Worm (Caenorhabditis elegans) whole organism, late embryonic: ENCODE measurements around the gene B0284.3.

Source experiments
- K02D7.2 ChIP-seq: sonication (generic microtip); optimal IDR thresholded peaks from 2 replicates; lab custom pipeline; 2017; ENCODE audit warnings: mild to moderate bottlenecking, missing genetic modification characterization, missing compliant biosample characterization
- ceh-14 ChIP-seq: sonication (generic microtip); optimal IDR thresholded peaks from 2 replicates; lab custom pipeline; 2016; ENCODE audit warnings: missing genotype, missing genetic modification characterization, missing compliant biosample characterization
- fkh-10 ChIP-seq: fragments of 150-350 bp; optimal IDR thresholded peaks from 2 replicates; lab custom pipeline; 2014; ENCODE audit warnings: missing biosample characterization, missing genetic modification reagents, missing genetic modification characterization
- pha-4 ChIP-seq: fragments of 150-350 bp; optimal IDR thresholded peaks from 2 replicates; lab custom pipeline; 2018; ENCODE audit warnings: missing biosample characterization, missing genetic modification reagents, missing genetic modification characterization
- pros-1 ChIP-seq: fragments of 150-350 bp; optimal IDR thresholded peaks from 2 replicates; lab custom pipeline; 2014; ENCODE audit warnings: missing biosample characterization, missing genetic modification reagents, missing genetic modification characterization
- ttx-3 ChIP-seq: sonication (generic microtip); optimal IDR thresholded peaks from 2 replicates; lab custom pipeline; 2016; ENCODE audit warnings: missing genetic modification reagents, missing genetic modification characterization, missing compliant biosample characterization

DNA sequence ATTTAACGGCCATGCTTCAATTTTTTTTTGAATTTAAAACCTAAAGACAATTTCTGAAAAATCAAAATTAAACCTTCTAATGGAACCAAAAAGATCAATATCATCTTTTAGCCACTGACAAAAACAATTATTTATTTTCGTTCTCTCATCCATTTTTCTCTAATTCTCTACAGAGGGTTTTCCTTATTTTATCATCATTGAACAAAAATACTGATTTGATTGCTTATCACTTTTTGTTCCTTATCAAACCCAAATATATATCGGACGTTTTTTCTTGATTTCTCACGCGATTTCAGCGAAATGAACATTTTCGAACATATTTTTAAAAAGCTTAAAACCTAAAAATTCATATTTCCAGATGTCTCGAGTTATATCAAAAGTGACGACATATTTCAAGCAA lies 33.5 kb upstream of the B0284.3 start, which contains the start of gene mpc-1:
- TF ChIP-seq fkh-10 (GFP tag; lab: Kevin White, UChicago) (no peak), pros-1 (tag; lab: Kevin White, UChicago) (no peak), K02D7.2 (tag; lab: Kevin White, UChicago) (no peak), pha-4 (tag; lab: Kevin White, UChicago) (no peak), ceh-14 (tag; lab: Kevin White, UChicago) (no peak), ttx-3 (tag; lab: Kevin White, UChicago) (no peak)
